Fruit fly (Drosophila melanogaster): ENCODE results near the gene shep.

shep gene

dm6 chr3L:5247923-5248821, 29.6 kb downstream of the shep start:
- TF ChIP-seq CG11504 (tag; optimal IDR thresholded peaks at IDR 0.05) (peak; percentile 73), CG16863 (GFP tag; optimal IDR thresholded peaks at IDR 0.05) (peak; percentile 42), zf30C (GFP tag; optimal IDR thresholded peaks at IDR 0.05) (no peak), z (GFP tag; IDR thresholded peaks at IDR 0.05) (no peak), CG6791 (GFP tag; IDR thresholded peaks at IDR 0.05; ENCODE audit: partially characterized antibody) (no peak), CG1024 (GFP tag; IDR thresholded peaks at IDR 0.05) (peak; percentile 25; the same call in 1 of the 2 replicates), lmd (GFP tag; IDR thresholded peaks at IDR 0.05) (peak; percentile 83), Lim3 (GFP tag; IDR thresholded peaks at IDR 0.05) (0 out of 2 replicates have a peak, but pooled peaks have one; percentile 36), Sox102F (GFP tag; optimal IDR thresholded peaks at IDR 0.05) (peak; percentile 73), CG30020 (tag; optimal IDR thresholded peaks at IDR 0.05) (no peak), Lhr (GFP tag; optimal IDR thresholded peaks at IDR 0.05) (peak; percentile 8), CG12769 (tag; optimal IDR thresholded peaks at IDR 0.05) (peak; percentile 23), danr (GFP tag; IDR thresholded peaks at IDR 0.05) (peak; percentile 74), CG7745 (tag; optimal IDR thresholded peaks at IDR 0.05) (no peak), CG6683 (GFP tag; optimal IDR thresholded peaks at IDR 0.05) (peak; percentile 18), Mad (GFP tag; optimal IDR thresholded peaks at IDR 0.05) (no peak), Gug (GFP tag; IDR thresholded peaks at IDR 0.05) (peak; percentile 70), CG7839 (tag; optimal IDR thresholded peaks at IDR 0.05) (peak; percentile 71), zen2 (GFP tag; IDR thresholded peaks at IDR 0.05; ENCODE audit: partially characterized antibody) (0 out of 3 replicates have a peak, but pooled peaks have one; percentile 22), CG10959 (GFP tag; IDR thresholded peaks at IDR 0.05) (no peak), CG9727 (GFP tag; optimal IDR thresholded peaks at IDR 0.05) (peak; percentile 51), CG12391 (tag; optimal IDR thresholded peaks at IDR 0.05) (peak; percentile 36), pzg (GFP tag; optimal IDR thresholded peaks at IDR 0.05) (no peak), CG8944 (GFP tag; optimal IDR thresholded peaks at IDR 0.05) (peak; percentile 58), CG17328 (GFP tag; IDR thresholded peaks at IDR 0.05) (0 out of 2 replicates have a peak, but pooled peaks have one; percentile 21), Nf-YA (GFP tag; IDR thresholded peaks at IDR 0.05) (peak; percentile 46), pum (GFP tag; optimal IDR thresholded peaks at IDR 0.05) (peak; percentile 51), unc-4 (GFP tag; IDR thresholded peaks at IDR 0.05; ENCODE audit: partially characterized antibody) (no peak), Nf-YC (tag; optimal IDR thresholded peaks at IDR 0.05) (peak; percentile 23), fd96Cb (tag; optimal IDR thresholded peaks at IDR 0.05) (peak; percentile 62), seq (GFP tag; IDR thresholded peaks at IDR 0.05) (peak; percentile 52; the same call in 1 of the 2 replicates), CG2116 (GFP tag; optimal IDR thresholded peaks at IDR 0.05) (no peak), ase (GFP tag; IDR thresholded peaks at IDR 0.05) (peak; percentile 62; the same call in 1 of the 3 replicates), CG31224 (GFP tag; IDR thresholded peaks at IDR 0.05) (peak; percentile 43), CG13624 (GFP tag; optimal IDR thresholded peaks at IDR 0.05) (peak; percentile 62), CG1602 (GFP tag; optimal IDR thresholded peaks at IDR 0.05) (peak; percentile 20), nerfin-1 (tag; optimal IDR thresholded peaks at IDR 0.05) (peak; percentile 6), dm (GFP tag; optimal IDR thresholded peaks at IDR 0.05) (peak; percentile 31), Hand (GFP tag; optimal IDR thresholded peaks at IDR 0.05) (peak; percentile 25), Meics (GFP tag; optimal IDR thresholded peaks at IDR 0.05) (peak; percentile 62), CG6813 (GFP tag; optimal IDR thresholded peaks at IDR 0.05) (peak; percentile 22), trem (tag; optimal IDR thresholded peaks at IDR 0.05) (no peak), CG4328 (GFP tag; optimal IDR thresholded peaks at IDR 0.05) (no peak), org-1 (GFP tag; optimal IDR thresholded peaks at IDR 0.05) (peak; percentile 60), CG14441 (GFP tag; IDR thresholded peaks at IDR 0.05) (peak; percentile 76), CG7372 (GFP tag; IDR thresholded peaks at IDR 0.05) (peak; percentile 64), CG4820 (GFP tag; optimal IDR thresholded peaks at IDR 0.05) (peak; percentile 53), CG17612 (GFP tag; IDR thresholded peaks at IDR 0.05) (no peak)

Data from whole organism, embryonic.